Fruit fly (Drosophila melanogaster) whole organism, embryonic: ENCODE measurements around the gene CG9628.

Source experiments
- Ada2b ChIP-seq: fragments of 200-800 bp; sonication (Bioruptor generic); IDR thresholded peaks from 2 replicates; pipeline ENCODE4 v1.3.6; 2022; ENCODE audit warnings: missing biosample characterization, missing genetic modification characterization
- Awh ChIP-seq: fragments of 200-800 bp; sonication (Bioruptor generic); IDR thresholded peaks from 2 replicates; pipeline ENCODE4, ENCODE4 v1.3.6; 2022; ENCODE audit warnings: missing biosample characterization, missing genetic modification characterization
- CG11085 ChIP-seq: fragments of 200-800 bp; sonication (Bioruptor generic); IDR thresholded peaks from 2 replicates; pipeline ENCODE4 v1.3.6; 2022; ENCODE audit warnings: missing biosample characterization, missing genetic modification characterization
- CG11560 ChIP-seq: fragments of 200-800 bp; sonication (Bioruptor generic); IDR thresholded peaks from 3 replicates; pipeline ENCODE4 v1.3.6; 2022; ENCODE audit warnings: missing biosample characterization, missing genetic modification characterization
- CG12391 ChIP-seq: fragments of 200-800 bp; sonication (Bioruptor generic); optimal IDR thresholded peaks from 3 replicates; lab custom pipeline; 2018; ENCODE audit warnings: missing biosample characterization, mild to moderate bottlenecking, missing genetic modification characterization, moderate library complexity
- CG14710 ChIP-seq: fragments of 200-800 bp; sonication (Bioruptor generic); optimal IDR thresholded peaks from 3 replicates; lab custom pipeline; 2019; ENCODE audit warnings: missing biosample characterization, mild to moderate bottlenecking, missing genetic modification characterization, moderate library complexity
- CG15601 ChIP-seq: fragments of 200-800 bp; sonication (Bioruptor generic); optimal IDR thresholded peaks from 3 replicates; lab custom pipeline; 2019; ENCODE audit warnings: missing biosample characterization, mild to moderate bottlenecking, missing genetic modification characterization, moderate library complexity
- CG17612 ChIP-seq: fragments of 200-800 bp; sonication (Bioruptor generic); IDR thresholded peaks from 2 replicates; pipeline ENCODE4 v1.3.6; 2022; ENCODE audit warnings: missing biosample characterization, missing genetic modification characterization
- CG18262 ChIP-seq: fragments of 200-800 bp; optimal IDR thresholded peaks from 3 replicates; lab custom pipeline; 2019; ENCODE audit warnings: missing biosample characterization, mild to moderate bottlenecking, missing genetic modification characterization, moderate library complexity
- CG18599 ChIP-seq: fragments of 200-800 bp; sonication (Bioruptor generic); optimal IDR thresholded peaks from 3 replicates; lab custom pipeline; 2017; ENCODE audit warnings: missing biosample characterization, missing genetic modification characterization, mild to moderate bottlenecking, moderate library complexity, missing genetic modification reagents
- CG31365 ChIP-seq: fragments of 200-800 bp; sonication (Bioruptor generic); optimal IDR thresholded peaks from 2 replicates; lab custom pipeline; 2018; ENCODE audit warnings: missing biosample characterization, mild to moderate bottlenecking, missing genetic modification characterization
- CG34376 ChIP-seq: fragments of 200-800 bp; sonication (Bioruptor generic); optimal IDR thresholded peaks from 2 replicates; lab custom pipeline; 2018; ENCODE audit warnings: missing biosample characterization, mild to moderate bottlenecking, missing genetic modification characterization
- CG3838 ChIP-seq: fragments of 200-800 bp; sonication (Bioruptor generic); optimal IDR thresholded peaks from 3 replicates; lab custom pipeline; 2016; ENCODE audit warnings: missing biosample characterization, missing genetic modification characterization
- CG4282 ChIP-seq: fragments of 200-800 bp; sonication (Bioruptor generic); optimal IDR thresholded peaks from 2 replicates; lab custom pipeline; 2016; ENCODE audit warnings: missing biosample characterization, missing genetic modification characterization
- CG6765 ChIP-seq: fragments of 200-800 bp; sonication (Bioruptor generic); optimal IDR thresholded peaks from 3 replicates; lab custom pipeline; 2017; ENCODE audit warnings: missing biosample characterization, mild to moderate bottlenecking, missing genetic modification characterization
- CG8388 ChIP-seq: fragments of 200-800 bp; sonication (Bioruptor generic); optimal IDR thresholded peaks from 2 replicates; lab custom pipeline; 2019; ENCODE audit warnings: missing biosample characterization, mild to moderate bottlenecking, missing genetic modification characterization, moderate library complexity
- CG8924 ChIP-seq: fragments of 200-800 bp; optimal IDR thresholded peaks from 3 replicates; lab custom pipeline; 2019; ENCODE audit warnings: missing biosample characterization, mild to moderate bottlenecking, missing genetic modification characterization, moderate library complexity
- CG9609 ChIP-seq: fragments of 200-800 bp; sonication (Bioruptor generic); optimal IDR thresholded peaks from 3 replicates; lab custom pipeline; 2016; ENCODE audit warnings: missing biosample characterization, missing genetic modification characterization
- CG9727 ChIP-seq: fragments of 200-800 bp; sonication (Bioruptor generic); optimal IDR thresholded peaks from 3 replicates; lab custom pipeline; 2017; ENCODE audit warnings: missing biosample characterization, mild to moderate bottlenecking, missing genetic modification characterization
- Ets97D ChIP-seq: fragments of 200-800 bp; sonication (Bioruptor generic); optimal IDR thresholded peaks from 3 replicates; lab custom pipeline; 2016; ENCODE audit warnings: missing biosample characterization, missing genetic modification characterization
- Fer2 ChIP-seq: fragments of 200-800 bp; sonication (Bioruptor generic); optimal IDR thresholded peaks from 2 replicates; lab custom pipeline; 2018; ENCODE audit warnings: missing biosample characterization, mild to moderate bottlenecking, missing genetic modification characterization, moderate library complexity
- HLH3B ChIP-seq: fragments of 200-800 bp; sonication (Bioruptor generic); IDR thresholded peaks from 2 replicates; pipeline ENCODE4 v1.3.6; 2022; ENCODE audit warnings: missing biosample characterization, missing genetic modification characterization
- HLHmδ ChIP-seq: fragments of 200-800 bp; sonication (Bioruptor generic); optimal IDR thresholded peaks from 2 replicates; lab custom pipeline; 2018; ENCODE audit warnings: missing biosample characterization, mild to moderate bottlenecking, missing genetic modification characterization, moderate library complexity
- Kr ChIP-seq: fragments of 200-800 bp; sonication (Bioruptor generic); optimal IDR thresholded peaks from 2 replicates; lab custom pipeline; 2017; ENCODE audit warnings: missing biosample characterization, mild to moderate bottlenecking, missing genetic modification characterization
- Med ChIP-seq: fragments of 200-800 bp; sonication (Bioruptor generic); peaks from one replicate; lab custom pipeline; 2016; ENCODE audit warnings: missing biosample characterization, missing genetic modification characterization, mild to moderate bottlenecking, inconsistent platforms, moderate library complexity
- Nf-YB ChIP-seq: fragments of 200-800 bp; sonication (Bioruptor generic); optimal IDR thresholded peaks from 3 replicates; lab custom pipeline; 2019; ENCODE audit warnings: missing biosample characterization, mild to moderate bottlenecking, missing genetic modification characterization, moderate library complexity
- Nf-YC ChIP-seq: fragments of 200-800 bp; optimal IDR thresholded peaks from 3 replicates; lab custom pipeline; 2019; ENCODE audit warnings: missing biosample characterization, mild to moderate bottlenecking, missing genetic modification characterization, moderate library complexity
- Oli ChIP-seq: fragments of 200-800 bp; sonication (Bioruptor generic); optimal IDR thresholded peaks from 2 replicates; lab custom pipeline; 2018; ENCODE audit warnings: missing biosample characterization, mild to moderate bottlenecking, missing genetic modification characterization, moderate library complexity
- Pdp1 ChIP-seq, 2 experiments: fragments of 200-800 bp; sonication (Bioruptor generic); optimal IDR thresholded peaks; 3 replicates each; lab custom pipeline; 2016; ENCODE audit warnings: missing biosample characterization in 2 of 2, missing genetic modification characterization in 2 of 2, mild to moderate bottlenecking in 1 of 2, moderate library complexity in 1 of 2
- Scr ChIP-seq: fragments of 200-800 bp; sonication (Bioruptor generic); IDR thresholded peaks from 2 replicates; pipeline ENCODE4 v1.3.6; 2022; ENCODE audit warnings: missing biosample characterization, missing genetic modification characterization; ENCODE audit not compliant: partially characterized antibody
- Xrp1 ChIP-seq: fragments of 200-800 bp; sonication (Bioruptor generic); IDR thresholded peaks from 2 replicates; pipeline ENCODE4 v1.3.6; 2022; ENCODE audit warnings: missing biosample characterization, missing genetic modification characterization
- abd-A ChIP-seq: fragments of 200-800 bp; sonication (Bioruptor generic); optimal IDR thresholded peaks from 3 replicates; lab custom pipeline; 2019; ENCODE audit warnings: missing biosample characterization, mild to moderate bottlenecking, missing genetic modification characterization, moderate library complexity
- al ChIP-seq: fragments of 200-800 bp; sonication (Bioruptor generic); IDR thresholded peaks from 2 replicates; pipeline ENCODE4 v1.3.6; 2022; ENCODE audit warnings: missing biosample characterization, missing genetic modification characterization
- btn ChIP-seq: fragments of 200-800 bp; sonication (Bioruptor generic); optimal IDR thresholded peaks from 2 replicates; lab custom pipeline; 2016; ENCODE audit warnings: missing biosample characterization, missing genetic modification characterization
- croc ChIP-seq: fragments of 200-800 bp; sonication (Bioruptor generic); conservative IDR thresholded peaks from 3 replicates; pipeline ENCODE4 v1.3.6; 2022; ENCODE audit warnings: missing biosample characterization, missing genetic modification characterization
- dysf ChIP-seq: fragments of 200-800 bp; sonication (Bioruptor generic); IDR thresholded peaks from 3 replicates; pipeline ENCODE4 v1.3.6; 2022; ENCODE audit warnings: missing biosample characterization, missing genetic modification characterization
- ewg ChIP-seq: fragments of 200-800 bp; sonication (Bioruptor generic); optimal IDR thresholded peaks from 3 replicates; lab custom pipeline; 2017; ENCODE audit warnings: mild to moderate bottlenecking, missing biosample characterization, missing genetic modification reagents, missing genetic modification characterization
- gce ChIP-seq: fragments of 200-800 bp; sonication (Bioruptor generic); IDR thresholded peaks from 3 replicates; pipeline ENCODE4 v1.3.6; 2022; ENCODE audit warnings: missing biosample characterization, missing genetic modification characterization
- gcm2 ChIP-seq: fragments of 200-800 bp; sonication (Bioruptor generic); optimal IDR thresholded peaks from 2 replicates; lab custom pipeline; 2016; ENCODE audit warnings: missing biosample characterization, missing genetic modification characterization
- grau ChIP-seq: fragments of 200-800 bp; optimal IDR thresholded peaks from 3 replicates; lab custom pipeline; 2019; ENCODE audit warnings: missing biosample characterization, mild to moderate bottlenecking, missing genetic modification characterization, moderate library complexity
- jing ChIP-seq: fragments of 200-800 bp; sonication (Bioruptor generic); optimal IDR thresholded peaks from 2 replicates; lab custom pipeline; 2018; ENCODE audit warnings: missing biosample characterization, mild to moderate bottlenecking, missing genetic modification characterization
- kah ChIP-seq: fragments of 200-800 bp; sonication (Bioruptor generic); optimal IDR thresholded peaks from 2 replicates; lab custom pipeline; 2018; ENCODE audit warnings: missing biosample characterization, mild to moderate bottlenecking, missing genetic modification characterization
- kay ChIP-seq: fragments of 200-800 bp; sonication (Bioruptor generic); optimal IDR thresholded peaks from 2 replicates; lab custom pipeline; 2016; ENCODE audit warnings: missing biosample characterization, missing genetic modification characterization
- knrl ChIP-seq: fragments of 200-800 bp; sonication (Bioruptor generic); IDR thresholded peaks from 3 replicates; pipeline ENCODE4 v1.3.6; 2022; ENCODE audit warnings: missing biosample characterization, missing genetic modification characterization; ENCODE audit not compliant: partially characterized antibody
- pita ChIP-seq: fragments of 200-800 bp; sonication (Bioruptor generic); optimal IDR thresholded peaks from 2 replicates; lab custom pipeline; 2017; ENCODE audit warnings: missing biosample characterization, mild to moderate bottlenecking, missing genetic modification characterization
- ranshi ChIP-seq: fragments of 200-800 bp; sonication (Bioruptor generic); IDR thresholded peaks from 2 replicates; pipeline ENCODE4 v1.3.6; 2022; ENCODE audit warnings: missing biosample characterization, missing genetic modification characterization
- sens ChIP-seq: fragments of 200-800 bp; sonication (Bioruptor generic); peaks from one replicate; lab custom pipeline; 2016; ENCODE audit warnings: missing biosample characterization, missing genetic modification characterization
- slbo ChIP-seq: fragments of 200-800 bp; sonication (Bioruptor generic); IDR thresholded peaks from 2 replicates; pipeline ENCODE4 v1.3.6; 2022; ENCODE audit warnings: missing biosample characterization, missing genetic modification characterization
- sug ChIP-seq: fragments of 200-800 bp; optimal IDR thresholded peaks from 2 replicates; lab custom pipeline; 2019; ENCODE audit warnings: missing biosample characterization, mild to moderate bottlenecking, missing genetic modification characterization, moderate library complexity
- tap ChIP-seq: fragments of 200-800 bp; optimal IDR thresholded peaks from 3 replicates; lab custom pipeline; 2019; ENCODE audit warnings: missing biosample characterization, mild to moderate bottlenecking, missing genetic modification characterization, moderate library complexity
- wor ChIP-seq: fragments of 200-800 bp; sonication (Bioruptor generic); IDR thresholded peaks from 2 replicates; pipeline ENCODE4 v1.3.6; 2022; ENCODE audit warnings: missing biosample characterization, missing genetic modification characterization

The CG9628 gene

DNA sequence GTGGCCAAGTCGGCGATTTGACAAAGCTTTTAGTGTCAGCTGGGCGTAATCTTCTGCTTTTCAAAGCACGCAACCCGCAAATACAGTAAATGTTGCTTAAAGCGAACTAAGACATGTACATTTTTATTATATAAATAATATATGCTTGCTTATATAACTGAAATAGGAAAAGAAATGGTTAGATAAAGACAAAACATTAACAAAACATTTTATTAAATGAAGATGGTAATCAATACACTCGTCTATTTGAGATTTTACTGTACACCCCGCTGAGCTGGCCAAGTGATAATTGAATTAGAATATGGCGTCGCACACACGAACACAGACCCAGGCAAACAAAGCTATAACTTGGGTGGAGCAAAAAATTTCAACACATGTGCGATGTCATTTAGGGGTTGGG is 47.9 kb upstream of the CG9628 start (continued):
- peak; percentile 16 for TF ChIP-seq CG18599
- TF ChIP-seq CG31365 (tag; lab: Kevin White, UChicago) = no peak
- peak; percentile 63 for TF ChIP-seq Xrp1 (GFP tag; lab: Robert Waterston, UW)
- TF ChIP-seq Ada2b (GFP tag; lab: Robert Waterston, UW) = peak; percentile 50
- no peak for TF ChIP-seq Kr (GFP tag; lab: Kevin White, UChicago)
- peak; percentile 26; the same call in 1 of the 2 replicates for TF ChIP-seq slbo
- TF ChIP-seq CG11085 (GFP tag; lab: Robert Waterston, UW) = no peak
- no peak for TF ChIP-seq knrl (GFP tag; lab: Robert Waterston, UW)
- no peak for TF ChIP-seq CG4282 (GFP tag; lab: Kevin White, UChicago)
- peak; percentile 49; the same call in 2 of the 3 replicates for TF ChIP-seq dysf (GFP tag; lab: Robert Waterston, UW)
- no peak for TF ChIP-seq Ets97D (GFP tag; lab: Kevin White, UChicago)
- no peak for TF ChIP-seq abd-A (tag; lab: Kevin White, UChicago)
- no peak for TF ChIP-seq kay (GFP tag; lab: Kevin White, UChicago)
- TF ChIP-seq CG8924 = peak; percentile 16
- TF ChIP-seq Nf-YC = no peak
- TF ChIP-seq ewg (GFP tag; lab: Kevin White, UChicago) = no peak
- no peak for TF ChIP-seq wor (GFP tag; lab: Robert Waterston, UW)
- no peak for TF ChIP-seq Nf-YB (GFP tag; lab: Kevin White, UChicago)
- TF ChIP-seq Med (GFP tag; lab: Kevin White, UChicago) = no peak
- TF ChIP-seq CG18262 (tag; lab: Kevin White, UChicago) = peak; percentile 50
- TF ChIP-seq Awh = 0 out of 2 replicates have a peak, but pooled peaks have one; percentile 29
- TF ChIP-seq CG17612 (GFP tag; lab: Robert Waterston, UW) = no peak
- TF ChIP-seq CG34376 (GFP tag; lab: Kevin White, UChicago) = no peak
- peak; percentile 45; the same call in 1 of the 2 replicates for TF ChIP-seq HLH3B
- TF ChIP-seq CG12391 (tag; lab: Kevin White, UChicago) = peak; percentile 27
- no peak for TF ChIP-seq CG11560 (tag; lab: Robert Waterston, UW)
- no peak for TF ChIP-seq CG9609 (GFP tag; lab: Kevin White, UChicago)
- TF ChIP-seq CG15601 (tag; lab: Kevin White, UChicago) = no peak
- peak; percentile 42 for TF ChIP-seq tap (tag; lab: Kevin White, UChicago)
- no peak for TF ChIP-seq btn (GFP tag; lab: Kevin White, UChicago)
- no peak for TF ChIP-seq CG8388
- TF ChIP-seq sug (tag; lab: Kevin White, UChicago) = no peak
- TF ChIP-seq CG6765 (GFP tag; lab: Kevin White, UChicago) = no peak
- peak; percentile 11 for TF ChIP-seq sens
- no peak for TF ChIP-seq Fer2 (tag; lab: Kevin White, UChicago)
- TF ChIP-seq pita (GFP tag; lab: Kevin White, UChicago) = no peak
- no peak for TF ChIP-seq jing (GFP tag; lab: Kevin White, UChicago)
- TF ChIP-seq CG14710 (tag; lab: Kevin White, UChicago) = peak; percentile 25
- TF ChIP-seq Scr (GFP tag; lab: Robert Waterston, UW) = no peak
- no peak for TF ChIP-seq Pdp1 (GFP tag; optimal IDR thresholded peaks at IDR 0.05; lab: Kevin White, UChicago)
- TF ChIP-seq kah (GFP tag; lab: Kevin White, UChicago) = no peak
- TF ChIP-seq CG3838 (GFP tag; lab: Kevin White, UChicago) = no peak
- TF ChIP-seq Oli = peak; percentile 10
- TF ChIP-seq ranshi (GFP tag; lab: Robert Waterston, UW) = no peak
- TF ChIP-seq gcm2 (GFP tag; lab: Kevin White, UChicago) = no peak
- 0 out of 3 replicates have a peak, but pooled peaks have one; percentile 17 for TF ChIP-seq gce
- peak; percentile 25; the same call in 2 of the 3 replicates for TF ChIP-seq croc
- no peak for TF ChIP-seq CG9727 (GFP tag; lab: Kevin White, UChicago)
- TF ChIP-seq HLHmδ (GFP tag; lab: Kevin White, UChicago) = no peak
- TF ChIP-seq grau (tag; lab: Kevin White, UChicago) = peak; percentile 84
- TF ChIP-seq al (GFP tag; lab: Robert Waterston, UW) = no peak
